Fruit fly (Drosophila melanogaster) whole organism, embryonic: ENCODE measurements around the gene CG43089.

ENCODE experiments used
- Atf-2 ChIP-seq: fragments of 200-800 bp; sonication (Bioruptor generic); optimal IDR thresholded peaks from 2 replicates; lab custom pipeline; 2016; ENCODE audit warnings: missing biosample characterization, missing genetic modification characterization
- Blimp-1 ChIP-seq: fragments of 200-800 bp; sonication (Bioruptor generic); optimal IDR thresholded peaks from 3 replicates; lab custom pipeline; 2018; ENCODE audit warnings: missing biosample characterization, missing genetic modification characterization, mild to moderate bottlenecking, moderate library complexity, missing genetic modification reagents
- CG11504 ChIP-seq: fragments of 200-800 bp; sonication (Bioruptor generic); optimal IDR thresholded peaks from 3 replicates; lab custom pipeline; 2019; ENCODE audit warnings: missing biosample characterization, mild to moderate bottlenecking, missing genetic modification characterization, moderate library complexity
- CG11560 ChIP-seq: fragments of 200-800 bp; sonication (Bioruptor generic); IDR thresholded peaks from 3 replicates; pipeline ENCODE4 v1.3.6; 2022; ENCODE audit warnings: missing biosample characterization, missing genetic modification characterization
- CG13894 ChIP-seq: fragments of 200-800 bp; sonication (Bioruptor generic); optimal IDR thresholded peaks from 3 replicates; lab custom pipeline; 2018; ENCODE audit warnings: missing biosample characterization, mild to moderate bottlenecking, missing genetic modification characterization, moderate library complexity
- CG14441 ChIP-seq: fragments of 200-800 bp; sonication (Bioruptor generic); IDR thresholded peaks from 2 replicates; pipeline ENCODE4 v1.3.6; 2022; ENCODE audit warnings: missing biosample characterization, missing genetic modification characterization
- CG14860 ChIP-seq: fragments of 200-800 bp; sonication (Bioruptor generic); IDR thresholded peaks from 3 replicates; pipeline ENCODE4 v1.3.6; 2022; ENCODE audit warnings: missing biosample characterization, missing genetic modification characterization; ENCODE audit not compliant: partially characterized antibody
- CG1603 ChIP-seq: fragments of 200-800 bp; sonication (Bioruptor generic); optimal IDR thresholded peaks from 2 replicates; lab custom pipeline; 2019; ENCODE audit warnings: missing biosample characterization, mild to moderate bottlenecking, missing genetic modification characterization, moderate library complexity
- CG17385 ChIP-seq: fragments of 200-800 bp; sonication (Bioruptor generic); optimal IDR thresholded peaks from 3 replicates; lab custom pipeline; 2018; ENCODE audit warnings: missing biosample characterization, mild to moderate bottlenecking, missing genetic modification characterization
- CG2889 ChIP-seq: fragments of 200-800 bp; sonication (Bioruptor generic); IDR thresholded peaks from 3 replicates; pipeline ENCODE4 v1.3.6; 2022; ENCODE audit warnings: missing biosample characterization, missing genetic modification characterization
- CG31388 ChIP-seq: fragments of 200-800 bp; sonication (Bioruptor generic); optimal IDR thresholded peaks from 2 replicates; lab custom pipeline; 2016; ENCODE audit warnings: missing biosample characterization, missing genetic modification characterization
- CG3163 ChIP-seq: fragments of 200-800 bp; sonication (Bioruptor generic); optimal IDR thresholded peaks from 3 replicates; lab custom pipeline; 2016; ENCODE audit warnings: missing biosample characterization, missing genetic modification characterization
- CG3281 ChIP-seq: fragments of 200-800 bp; sonication (Bioruptor generic); optimal IDR thresholded peaks from 3 replicates; lab custom pipeline; 2017; ENCODE audit warnings: missing biosample characterization, mild to moderate bottlenecking, missing genetic modification characterization
- CG34224 ChIP-seq: fragments of 200-800 bp; sonication (Bioruptor generic); IDR thresholded peaks from 3 replicates; pipeline ENCODE4 v1.3.6; 2022; ENCODE audit warnings: missing biosample characterization, missing genetic modification characterization; ENCODE audit not compliant: partially characterized antibody
- CG34422 ChIP-seq: fragments of 200-800 bp; sonication (Bioruptor generic); IDR thresholded peaks from 3 replicates; pipeline ENCODE4 v1.3.6; 2022; ENCODE audit warnings: missing biosample characterization, missing genetic modification characterization
- CG7556 ChIP-seq: fragments of 200-800 bp; sonication (Bioruptor generic); optimal IDR thresholded peaks from 2 replicates; lab custom pipeline; 2017; ENCODE audit warnings: missing biosample characterization, mild to moderate bottlenecking, missing genetic modification characterization
- CG8290 ChIP-seq, 3 experiments: fragments of 200-800 bp; sonication (Bioruptor generic); optimal IDR thresholded peaks; 2 replicates each; lab custom pipeline; 2016 to 2019; ENCODE audit warnings: missing biosample characterization in 3 of 3, missing genetic modification characterization in 3 of 3, mild to moderate bottlenecking in 2 of 3, moderate library complexity in 1 of 3
- CG8944 ChIP-seq: fragments of 200-800 bp; sonication (Bioruptor generic); optimal IDR thresholded peaks from 3 replicates; lab custom pipeline; 2016; ENCODE audit warnings: missing biosample characterization, missing genetic modification characterization
- CTCF ChIP-seq: fragments of 200-800 bp; sonication (Bioruptor generic); optimal IDR thresholded peaks from 2 replicates; lab custom pipeline; 2017; ENCODE audit warnings: missing biosample characterization, mild to moderate bottlenecking, missing genetic modification characterization, moderate library complexity
- Drgx ChIP-seq: fragments of 200-800 bp; sonication (Bioruptor generic); IDR thresholded peaks from 2 replicates; pipeline ENCODE4 v1.3.6; 2022; ENCODE audit warnings: missing biosample characterization, missing genetic modification characterization
- Ets65A ChIP-seq: fragments of 200-800 bp; sonication (Bioruptor generic); peaks from one replicate; lab custom pipeline; 2016; ENCODE audit warnings: missing biosample characterization, missing genetic modification characterization
- HLHmδ ChIP-seq: fragments of 200-800 bp; sonication (Bioruptor generic); optimal IDR thresholded peaks from 2 replicates; lab custom pipeline; 2018; ENCODE audit warnings: missing biosample characterization, mild to moderate bottlenecking, missing genetic modification characterization, moderate library complexity
- Hr51 ChIP-seq, 2 experiments: fragments of 200-800 bp; sonication (Bioruptor generic); optimal IDR thresholded peaks; 2 replicates in 1 of 2; 3 replicates in 1 of 2; lab custom pipeline; 2016 to 2018; ENCODE audit warnings: missing biosample characterization in 2 of 2, missing genetic modification characterization in 2 of 2, mild to moderate bottlenecking in 1 of 2, moderate library complexity in 1 of 2
- Lhr ChIP-seq: fragments of 200-800 bp; sonication (Bioruptor generic); optimal IDR thresholded peaks from 3 replicates; lab custom pipeline; 2017; ENCODE audit warnings: mild to moderate bottlenecking, missing biosample characterization, missing genetic modification reagents, missing genetic modification characterization
- Oli ChIP-seq: fragments of 200-800 bp; sonication (Bioruptor generic); optimal IDR thresholded peaks from 2 replicates; lab custom pipeline; 2018; ENCODE audit warnings: missing biosample characterization, mild to moderate bottlenecking, missing genetic modification characterization, moderate library complexity
- Opbp ChIP-seq: fragments of 200-800 bp; sonication (Bioruptor generic); IDR thresholded peaks from 3 replicates; pipeline ENCODE4 v1.3.6; 2022; ENCODE audit warnings: missing biosample characterization, missing genetic modification characterization; ENCODE audit not compliant: partially characterized antibody
- Poxn ChIP-seq: fragments of 200-800 bp; sonication (Bioruptor generic); IDR thresholded peaks from 2 replicates; pipeline ENCODE4 v1.3.6; 2022; ENCODE audit warnings: missing biosample characterization, missing genetic modification characterization
- Sox100B ChIP-seq: fragments of 200-800 bp; sonication (Bioruptor generic); optimal IDR thresholded peaks from 3 replicates; lab custom pipeline; 2018; ENCODE audit warnings: missing biosample characterization, mild to moderate bottlenecking, missing genetic modification characterization
- Sry-β ChIP-seq: fragments of 200-800 bp; sonication (Bioruptor generic); optimal IDR thresholded peaks from 2 replicates; lab custom pipeline; 2018; ENCODE audit warnings: missing biosample characterization, mild to moderate bottlenecking, missing genetic modification characterization, moderate library complexity
- Vsx1 ChIP-seq: fragments of 200-800 bp; sonication (Bioruptor generic); optimal IDR thresholded peaks from 2 replicates; lab custom pipeline; 2017; ENCODE audit warnings: missing biosample characterization, mild to moderate bottlenecking, missing genetic modification characterization, missing genetic modification reagents
- abd-A ChIP-seq: fragments of 200-800 bp; sonication (Bioruptor generic); optimal IDR thresholded peaks from 3 replicates; lab custom pipeline; 2019; ENCODE audit warnings: missing biosample characterization, mild to moderate bottlenecking, missing genetic modification characterization, moderate library complexity
- az2 ChIP-seq: fragments of 200-800 bp; sonication (Bioruptor generic); optimal IDR thresholded peaks from 3 replicates; lab custom pipeline; 2016; ENCODE audit warnings: missing biosample characterization, missing genetic modification characterization
- ci ChIP-seq: fragments of 200-800 bp; sonication (Bioruptor generic); IDR thresholded peaks from 3 replicates; pipeline ENCODE4 v1.3.6; 2022; ENCODE audit warnings: missing biosample characterization, missing genetic modification characterization
- crol ChIP-seq: fragments of 200-800 bp; sonication (Bioruptor generic); IDR thresholded peaks from 2 replicates; pipeline ENCODE4 v1.3.6; 2022; ENCODE audit warnings: missing biosample characterization, missing genetic modification characterization
- dmrt11E ChIP-seq: fragments of 200-800 bp; sonication (Bioruptor generic); optimal IDR thresholded peaks from 3 replicates; lab custom pipeline; 2018; ENCODE audit warnings: missing biosample characterization, mild to moderate bottlenecking, missing genetic modification characterization, moderate library complexity
- fu2 ChIP-seq: fragments of 200-800 bp; sonication (Bioruptor generic); optimal IDR thresholded peaks from 2 replicates; lab custom pipeline; 2016; ENCODE audit warnings: missing biosample characterization, missing genetic modification characterization
- gem ChIP-seq: fragments of 200-800 bp; sonication (Bioruptor generic); optimal IDR thresholded peaks from 2 replicates; lab custom pipeline; 2019; ENCODE audit warnings: missing biosample characterization, mild to moderate bottlenecking, missing genetic modification characterization, moderate library complexity
- inv ChIP-seq: fragments of 200-800 bp; sonication (Bioruptor generic); IDR thresholded peaks from 2 replicates; pipeline ENCODE4 v1.3.6; 2022; ENCODE audit warnings: missing biosample characterization, missing genetic modification characterization; ENCODE audit not compliant: partially characterized antibody
- ken ChIP-seq: fragments of 200-800 bp; sonication (Bioruptor generic); IDR thresholded peaks from 3 replicates; pipeline ENCODE4 v1.3.6; 2022; ENCODE audit warnings: missing biosample characterization, missing genetic modification characterization
- pita ChIP-seq: fragments of 200-800 bp; sonication (Bioruptor generic); optimal IDR thresholded peaks from 2 replicates; lab custom pipeline; 2017; ENCODE audit warnings: missing biosample characterization, mild to moderate bottlenecking, missing genetic modification characterization
- sc ChIP-seq, 3 experiments: fragments of >200 bp in 2 of 3; fragments of 200-800 bp in 1 of 3; sonication (Bioruptor generic) in 1 of 3; optimal IDR thresholded peaks; 2 replicates in 2 of 3; 3 replicates in 1 of 3; lab custom pipeline; 2017; ENCODE audit warnings: mild to moderate bottlenecking in 1 of 3, missing biosample characterization in 1 of 3, missing genetic modification characterization in 1 of 3, missing genetic modification reagents in 1 of 3
- sd ChIP-seq: fragments of 200-800 bp; sonication (Bioruptor generic); optimal IDR thresholded peaks from 3 replicates; lab custom pipeline; 2018; ENCODE audit warnings: missing biosample characterization, mild to moderate bottlenecking, missing genetic modification characterization, moderate library complexity
- sens-2 ChIP-seq: fragments of 200-800 bp; sonication (Bioruptor generic); IDR thresholded peaks from 2 replicates; pipeline ENCODE4 v1.3.6; 2022; ENCODE audit warnings: missing biosample characterization, missing genetic modification characterization
- tio ChIP-seq: fragments of 200-800 bp; sonication (Bioruptor generic); optimal IDR thresholded peaks from 2 replicates; lab custom pipeline; 2017; ENCODE audit warnings: missing biosample characterization, missing genetic modification characterization, inconsistent platforms

The CG43089 gene

dm6 chr3L:3665288-3666210 is 48.3 kb upstream of the CG43089 start (continued):
- TF ChIP-seq CG14860 (GFP tag; lab: Robert Waterston, UW) (no peak), CG3163 (GFP tag; lab: Kevin White, UChicago) (peak; percentile 24), Lhr (peak; percentile 23), Poxn (GFP tag; lab: Robert Waterston, UW) (0 out of 2 replicates have a peak, but pooled peaks have one; percentile 14), HLHmδ (no peak), dmrt11E (tag; lab: Kevin White, UChicago) (peak; percentile 70)

dm6 chr3L:3667594-3667993 is 46.2 kb upstream of the CG43089 start:
- TF ChIP-seq CG8944 (GFP tag; lab: Kevin White, UChicago) (no peak), Sry-β (no peak), Oli (tag; lab: Kevin White, UChicago) (no peak), Ets65A (GFP tag; lab: Kevin White, UChicago) (peak; percentile 49), CG11504 (tag; lab: Kevin White, UChicago) (no peak), inv (GFP tag; lab: Robert Waterston, UW) (no peak), dmrt11E (tag; lab: Kevin White, UChicago) (peak; percentile 21), CG11560 (tag; lab: Robert Waterston, UW) (no peak), CG17385 (GFP tag; lab: Kevin White, UChicago) (no peak), CG34422 (GFP tag; lab: Robert Waterston, UW) (no peak), CG1603 (peak; percentile 20), gem (tag; lab: Kevin White, UChicago) (peak; percentile 19), Drgx (GFP tag; lab: Robert Waterston, UW) (0 out of 2 replicates have a peak, but pooled peaks have one; percentile 25), pita (GFP tag; lab: Kevin White, UChicago) (no peak), CG8290 (GFP tag; optimal IDR thresholded peaks at IDR 0.05; lab: Kevin White, UChicago) (no peak), CG8290 (tag; optimal IDR thresholded peaks at IDR 0.05; lab: Kevin White, UChicago) (no peak), Hr51 (GFP tag; optimal IDR thresholded peaks at IDR 0.05; lab: Kevin White, UChicago) (no peak), CG31388 (GFP tag; lab: Kevin White, UChicago) (no peak), az2 (GFP tag; lab: Kevin White, UChicago) (no peak), Opbp (GFP tag; lab: Robert Waterston, UW) (no peak)

dm6 chr3L:3672490-3673107 is 41.2 kb upstream of the CG43089 start:
- no peak for TF ChIP-seq ci
- no peak for TF ChIP-seq tio (GFP tag; lab: Kevin White, UChicago)
- no peak for TF ChIP-seq Blimp-1
- TF ChIP-seq sens-2 (GFP tag; lab: Robert Waterston, UW), result no peak
- no peak for TF ChIP-seq Sox100B (GFP tag; lab: Kevin White, UChicago)
- TF ChIP-seq CG2889 (GFP tag; lab: Robert Waterston, UW), result no peak
- 0 out of 2 replicates have a peak, but pooled peaks have one; percentile 23 for TF ChIP-seq CG14441 (GFP tag; lab: Robert Waterston, UW)
- TF ChIP-seq CG34224, result peak; percentile 23; the same call in 1 of the 3 replicates
- TF ChIP-seq abd-A, result peak; percentile 64
- TF ChIP-seq Vsx1, result no peak
- TF ChIP-seq CG3281 (GFP tag; lab: Kevin White, UChicago), result no peak
- no peak for TF ChIP-seq CTCF (GFP tag; lab: Kevin White, UChicago)
- TF ChIP-seq Atf-2 (GFP tag; lab: Kevin White, UChicago), result no peak
- TF ChIP-seq ken, result no peak
- TF ChIP-seq CG13894, result peak; percentile 73
- no peak for TF ChIP-seq fu2
- TF ChIP-seq CG7556 (GFP tag; lab: Kevin White, UChicago), result no peak
- peak; percentile 75 for TF ChIP-seq crol (GFP tag; lab: Robert Waterston, UW)
- TF ChIP-seq sc (optimal IDR thresholded peaks at IDR 0.05; lab: Kevin White, UChicago), result no peak
- no peak for TF ChIP-seq sc (GFP tag; optimal IDR thresholded peaks at IDR 0.05; lab: Kevin White, UChicago)
- TF ChIP-seq sd, result peak; percentile 70
